Fruit fly (Drosophila melanogaster) whole organism, embryonic: Measurements from ENCODE around the gene DPCoAC.

Source experiments
- ATbp ChIP-seq: fragments of 200-800 bp; sonication (Bioruptor generic); optimal IDR thresholded peaks from 2 replicates; lab custom pipeline; 2017; ENCODE audit warnings: missing biosample characterization, mild to moderate bottlenecking, missing genetic modification characterization, missing genetic modification reagents
- Blimp-1 ChIP-seq: fragments of 200-800 bp; sonication (Bioruptor generic); optimal IDR thresholded peaks from 3 replicates; lab custom pipeline; 2018; ENCODE audit warnings: missing biosample characterization, missing genetic modification characterization, mild to moderate bottlenecking, moderate library complexity, missing genetic modification reagents
- CG10979 ChIP-seq: fragments of 200-800 bp; sonication (Bioruptor generic); optimal IDR thresholded peaks from 2 replicates; lab custom pipeline; 2018; ENCODE audit warnings: missing biosample characterization, mild to moderate bottlenecking, missing genetic modification characterization, moderate library complexity
- CG12104 ChIP-seq: fragments of 200-800 bp; sonication (Bioruptor generic); optimal IDR thresholded peaks from 3 replicates; lab custom pipeline; 2016; ENCODE audit warnings: missing biosample characterization, missing genetic modification characterization
- CG12155 ChIP-seq: fragments of 200-800 bp; sonication (Bioruptor generic); optimal IDR thresholded peaks from 3 replicates; lab custom pipeline; 2016; ENCODE audit warnings: missing biosample characterization, missing genetic modification characterization
- CG12236 ChIP-seq: fragments of 200-800 bp; sonication (Bioruptor generic); optimal IDR thresholded peaks from 2 replicates; lab custom pipeline; 2016; ENCODE audit warnings: missing biosample characterization, missing genetic modification characterization
- CG12769 ChIP-seq: fragments of 200-800 bp; sonication (Bioruptor generic); optimal IDR thresholded peaks from 2 replicates; lab custom pipeline; 2019; ENCODE audit warnings: missing biosample characterization, mild to moderate bottlenecking, missing genetic modification characterization, moderate library complexity
- CG14441 ChIP-seq: fragments of 200-800 bp; sonication (Bioruptor generic); IDR thresholded peaks from 2 replicates; pipeline ENCODE4 v1.3.6; 2022; ENCODE audit warnings: missing biosample characterization, missing genetic modification characterization
- CG17361 ChIP-seq: fragments of 200-800 bp; sonication (Bioruptor generic); IDR thresholded peaks from 3 replicates; pipeline ENCODE4 v1.3.6; 2022; ENCODE audit warnings: missing biosample characterization, missing genetic modification characterization
- CG17612 ChIP-seq: fragments of 200-800 bp; sonication (Bioruptor generic); IDR thresholded peaks from 2 replicates; pipeline ENCODE4 v1.3.6; 2022; ENCODE audit warnings: missing biosample characterization, missing genetic modification characterization
- CG18619 ChIP-seq: fragments of 200-800 bp; sonication (Bioruptor generic); optimal IDR thresholded peaks from 3 replicates; lab custom pipeline; 2017; ENCODE audit warnings: missing biosample characterization, mild to moderate bottlenecking, missing genetic modification characterization
- CG2678 ChIP-seq: fragments of 200-800 bp; sonication (Bioruptor generic); optimal IDR thresholded peaks from 3 replicates; lab custom pipeline; 2019; ENCODE audit warnings: missing biosample characterization, mild to moderate bottlenecking, missing genetic modification characterization, moderate library complexity
- CG2875 ChIP-seq: fragments of 200-800 bp; sonication (Bioruptor generic); optimal IDR thresholded peaks from 2 replicates; lab custom pipeline; 2017; ENCODE audit warnings: missing biosample characterization, mild to moderate bottlenecking, missing genetic modification characterization, missing genetic modification reagents
- CG8924 ChIP-seq: fragments of 200-800 bp; optimal IDR thresholded peaks from 3 replicates; lab custom pipeline; 2019; ENCODE audit warnings: missing biosample characterization, mild to moderate bottlenecking, missing genetic modification characterization, moderate library complexity
- CG9932 ChIP-seq: fragments of 200-800 bp; sonication (Bioruptor generic); IDR thresholded peaks from 2 replicates; pipeline ENCODE4 v1.3.6; 2022; ENCODE audit warnings: missing biosample characterization, missing genetic modification characterization
- Camta ChIP-seq: fragments of 200-800 bp; sonication (Bioruptor generic); optimal IDR thresholded peaks from 2 replicates; lab custom pipeline; 2016; ENCODE audit warnings: missing biosample characterization, missing genetic modification characterization
- D ChIP-seq, 2 experiments: fragments of 200-800 bp in 1 of 2; fragments of >200 bp in 1 of 2; sonication (Bioruptor generic) in 1 of 2; optimal IDR thresholded peaks; 2 replicates in 1 of 2; 3 replicates in 1 of 2; lab custom pipeline; 2017; ENCODE audit warnings: mild to moderate bottlenecking in 1 of 2, missing biosample characterization in 1 of 2, missing genetic modification characterization in 1 of 2, missing genetic modification reagents in 1 of 2
- Deaf1 ChIP-seq: fragments of 200-800 bp; optimal IDR thresholded peaks from 3 replicates; lab custom pipeline; 2019; ENCODE audit warnings: missing biosample characterization, mild to moderate bottlenecking, missing genetic modification characterization, moderate library complexity
- Drgx ChIP-seq: fragments of 200-800 bp; sonication (Bioruptor generic); IDR thresholded peaks from 2 replicates; pipeline ENCODE4 v1.3.6; 2022; ENCODE audit warnings: missing biosample characterization, missing genetic modification characterization
- Hsf ChIP-seq: fragments of 200-800 bp; sonication (Bioruptor generic); optimal IDR thresholded peaks from 3 replicates; lab custom pipeline; 2016; ENCODE audit warnings: missing biosample characterization, missing genetic modification characterization
- Med ChIP-seq: fragments of 200-800 bp; sonication (Bioruptor generic); peaks from one replicate; lab custom pipeline; 2016; ENCODE audit warnings: missing biosample characterization, missing genetic modification characterization, mild to moderate bottlenecking, inconsistent platforms, moderate library complexity
- Pdp1 ChIP-seq, 2 experiments: fragments of 200-800 bp; sonication (Bioruptor generic); optimal IDR thresholded peaks; 3 replicates each; lab custom pipeline; 2016; ENCODE audit warnings: missing biosample characterization in 2 of 2, missing genetic modification characterization in 2 of 2, mild to moderate bottlenecking in 1 of 2, moderate library complexity in 1 of 2
- Xrp1 ChIP-seq: fragments of 200-800 bp; sonication (Bioruptor generic); IDR thresholded peaks from 2 replicates; pipeline ENCODE4 v1.3.6; 2022; ENCODE audit warnings: missing biosample characterization, missing genetic modification characterization
- bcd ChIP-seq: fragments of 200-800 bp; sonication (Bioruptor generic); optimal IDR thresholded peaks from 2 replicates; lab custom pipeline; 2017; ENCODE audit warnings: missing biosample characterization, mild to moderate bottlenecking, missing genetic modification characterization
- cg ChIP-seq: fragments of 200-800 bp; sonication (Bioruptor generic); optimal IDR thresholded peaks from 3 replicates; lab custom pipeline; 2019; ENCODE audit warnings: missing biosample characterization, mild to moderate bottlenecking, missing genetic modification characterization, moderate library complexity
- chinmo ChIP-seq: fragments of 200-800 bp; sonication (Bioruptor generic); IDR thresholded peaks from 4 replicates; pipeline ENCODE4 v1.3.6; 2022; ENCODE audit warnings: missing biosample characterization, missing genetic modification characterization; ENCODE audit not compliant: partially characterized antibody
- cwo ChIP-seq: fragments of 200-800 bp; sonication (Bioruptor generic); optimal IDR thresholded peaks from 3 replicates; lab custom pipeline; 2017; ENCODE audit warnings: missing biosample characterization, missing genetic modification characterization, mild to moderate bottlenecking, moderate library complexity, missing genetic modification reagents
- ewg ChIP-seq: fragments of 200-800 bp; sonication (Bioruptor generic); optimal IDR thresholded peaks from 3 replicates; lab custom pipeline; 2017; ENCODE audit warnings: mild to moderate bottlenecking, missing biosample characterization, missing genetic modification reagents, missing genetic modification characterization
- gem ChIP-seq: fragments of 200-800 bp; sonication (Bioruptor generic); optimal IDR thresholded peaks from 2 replicates; lab custom pipeline; 2019; ENCODE audit warnings: missing biosample characterization, mild to moderate bottlenecking, missing genetic modification characterization, moderate library complexity
- gsb-n ChIP-seq: fragments of 200-800 bp; sonication (Bioruptor generic); optimal IDR thresholded peaks from 3 replicates; lab custom pipeline; 2018; ENCODE audit warnings: missing biosample characterization, mild to moderate bottlenecking, missing genetic modification characterization
- gt ChIP-seq: fragments of 200-800 bp; sonication (Bioruptor generic); IDR thresholded peaks from 2 replicates; pipeline ENCODE4 v1.3.6; 2022; ENCODE audit warnings: missing biosample characterization, missing genetic modification characterization
- h ChIP-seq: fragments of >200 bp; optimal IDR thresholded peaks from 2 replicates; lab custom pipeline; 2017
- ind ChIP-seq: fragments of 200-800 bp; sonication (Bioruptor generic); optimal IDR thresholded peaks from 3 replicates; lab custom pipeline; 2016; ENCODE audit warnings: missing biosample characterization, missing genetic modification characterization
- kni ChIP-seq: fragments of 200-800 bp; sonication (Bioruptor generic); optimal IDR thresholded peaks from 3 replicates; lab custom pipeline; 2017; ENCODE audit warnings: mild to moderate bottlenecking, missing biosample characterization, missing genetic modification reagents, missing genetic modification characterization
- lov ChIP-seq, 2 experiments: fragments of 200-800 bp in 1 of 2; fragments of >200 bp in 1 of 2; sonication (Bioruptor generic) in 1 of 2; IDR thresholded peaks in 1 of 2; optimal IDR thresholded peaks in 1 of 2; 2 replicates in 1 of 2; 3 replicates in 1 of 2; pipeline versions ENCODE4 v1.3.6 to Lab custom; 2017 to 2022; ENCODE audit warnings: missing biosample characterization in 1 of 2, missing genetic modification characterization in 1 of 2
- nom ChIP-seq: fragments of 200-800 bp; sonication (Bioruptor generic); optimal IDR thresholded peaks from 2 replicates; lab custom pipeline; 2017; ENCODE audit warnings: missing biosample characterization, missing genetic modification characterization, mild to moderate bottlenecking, moderate library complexity, missing genetic modification reagents
- pan ChIP-seq, 4 experiments: fragments of >200 bp in 3 of 4; fragments of 200-800 bp in 1 of 4; sonication (Bioruptor generic) in 1 of 4; optimal IDR thresholded peaks in 3 of 4; IDR thresholded peaks in 1 of 4; 2 replicates each; pipeline versions ENCODE4 v1.3.6 to Lab custom; 2017 to 2022; ENCODE audit warnings: missing biosample characterization in 2 of 4, missing genetic modification characterization in 2 of 4, mixed read lengths in 1 of 4
- sob ChIP-seq: fragments of 200-800 bp; sonication (Bioruptor generic); IDR thresholded peaks from 2 replicates; pipeline ENCODE4 v1.3.6; 2022; ENCODE audit warnings: missing biosample characterization, missing genetic modification characterization
- sqz ChIP-seq: fragments of 200-800 bp; sonication (Bioruptor generic); optimal IDR thresholded peaks from 3 replicates; lab custom pipeline; 2018; ENCODE audit warnings: missing biosample characterization, mild to moderate bottlenecking, missing genetic modification characterization
- sr ChIP-seq: fragments of 200-800 bp; sonication (Bioruptor generic); IDR thresholded peaks from 3 replicates; pipeline ENCODE4 v1.3.6; 2022; ENCODE audit warnings: missing biosample characterization, missing genetic modification characterization
- stwl ChIP-seq: fragments of 200-800 bp; sonication (Bioruptor generic); optimal IDR thresholded peaks from 3 replicates; lab custom pipeline; 2018; ENCODE audit warnings: missing biosample characterization, mild to moderate bottlenecking, missing genetic modification characterization, moderate library complexity
- tin ChIP-seq: fragments of 200-800 bp; sonication (Bioruptor generic); optimal IDR thresholded peaks from 3 replicates; lab custom pipeline; 2016; ENCODE audit warnings: missing biosample characterization, missing genetic modification characterization
- tna ChIP-seq: fragments of 200-800 bp; sonication (Bioruptor generic); IDR thresholded peaks from 2 replicates; pipeline ENCODE4 v1.3.6; 2022; ENCODE audit warnings: missing biosample characterization, missing genetic modification characterization; ENCODE audit not compliant: partially characterized antibody
- yki ChIP-seq: fragments of >200 bp; optimal IDR thresholded peaks from 3 replicates; lab custom pipeline; 2018
- zen2 ChIP-seq: fragments of 200-800 bp; sonication (Bioruptor generic); IDR thresholded peaks from 3 replicates; pipeline ENCODE4 v1.3.6; 2022; ENCODE audit warnings: missing biosample characterization, missing genetic modification characterization; ENCODE audit not compliant: partially characterized antibody

Gene DPCoAC

DNA sequence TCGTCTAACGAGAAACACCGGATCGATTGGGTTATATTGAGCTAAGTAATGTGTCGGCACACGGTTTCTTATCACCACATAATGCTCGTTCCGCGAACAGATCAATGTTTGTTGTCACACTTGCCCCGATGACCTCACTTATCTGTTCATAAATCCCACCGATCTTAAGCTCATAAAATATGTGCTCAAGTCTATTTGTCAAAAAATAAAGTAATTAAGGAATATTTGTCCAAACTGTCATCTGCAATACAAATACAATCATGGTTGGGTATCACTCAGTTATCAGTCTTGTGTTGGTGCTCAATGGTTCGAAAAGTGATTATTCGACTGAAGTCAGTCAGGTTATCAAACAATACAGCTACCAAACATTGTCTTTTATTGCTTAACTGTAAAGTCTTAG lies 9.2 kb downstream of the DPCoAC start (continued):
- no peak for TF ChIP-seq gt
- TF ChIP-seq lov (optimal IDR thresholded peaks at IDR 0.05; lab: Kevin White, UChicago), result no peak
- TF ChIP-seq lov (GFP tag; IDR thresholded peaks at IDR 0.05; lab: Robert Waterston, UW), result 0 out of 3 replicates have a peak, but pooled peaks have one; percentile 30
- no peak for TF ChIP-seq Deaf1 (tag; lab: Kevin White, UChicago)
- TF ChIP-seq Blimp-1 (GFP tag; lab: Kevin White, UChicago), result no peak
- peak; percentile 19 for TF ChIP-seq stwl
- TF ChIP-seq Xrp1 (GFP tag; lab: Robert Waterston, UW), result peak; percentile 54; the same call in 1 of the 2 replicates
- TF ChIP-seq sqz (GFP tag; lab: Kevin White, UChicago), result no peak
- TF ChIP-seq bcd, result no peak
- TF ChIP-seq CG12155 (GFP tag; lab: Kevin White, UChicago), result no peak
- no peak for TF ChIP-seq h
- no peak for TF ChIP-seq CG17361 (GFP tag; lab: Robert Waterston, UW)
- TF ChIP-seq kni, result peak; percentile 27
- peak; percentile 13 for TF ChIP-seq CG2875 (GFP tag; lab: Kevin White, UChicago)
- no peak for TF ChIP-seq tin
- peak; percentile 26 for TF ChIP-seq gsb-n
- no peak for TF ChIP-seq Camta (GFP tag; lab: Kevin White, UChicago)
- peak in 1 of 2 experiments; percentile 41 for TF ChIP-seq Pdp1 (GFP tag; optimal IDR thresholded peaks at IDR 0.05; lab: Kevin White, UChicago)
- TF ChIP-seq Hsf (GFP tag; lab: Kevin White, UChicago), result no peak
- TF ChIP-seq tna, result no peak
- TF ChIP-seq CG9932 (GFP tag; lab: Robert Waterston, UW), result no peak
- TF ChIP-seq D (optimal IDR thresholded peaks at IDR 0.05; lab: Kevin White, UChicago), result no peak
- TF ChIP-seq D (GFP tag; optimal IDR thresholded peaks at IDR 0.05; lab: Kevin White, UChicago), result no peak
- 0 out of 4 replicates have a peak, but pooled peaks have one; percentile 14 for TF ChIP-seq chinmo (GFP tag; lab: Robert Waterston, UW)

DNA sequence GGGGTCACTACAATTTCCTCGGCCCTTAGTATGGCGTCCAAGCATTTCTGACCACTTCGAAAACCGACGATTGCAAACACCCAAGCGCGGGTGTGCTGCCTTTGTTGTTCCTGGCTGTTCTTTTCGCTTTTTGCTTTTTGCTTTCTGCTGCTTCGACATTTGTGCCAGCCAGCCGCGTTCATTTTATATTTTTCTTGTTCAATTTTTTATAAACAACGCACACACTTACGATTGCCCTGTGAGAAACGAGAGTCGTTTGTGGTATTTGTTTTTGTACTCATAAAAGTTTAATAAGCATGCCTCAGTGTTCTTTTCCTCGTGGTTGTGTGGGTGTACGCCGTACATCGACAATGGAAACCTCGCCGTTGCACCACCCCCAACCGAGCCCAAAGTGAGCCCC lies 9.7 kb downstream of the DPCoAC start:
- TF ChIP-seq Drgx (GFP tag; lab: Robert Waterston, UW), result peak; percentile 49
- no peak for TF ChIP-seq ewg (GFP tag; lab: Kevin White, UChicago)
- TF ChIP-seq cg, result peak; percentile 40
- no peak for TF ChIP-seq cwo (GFP tag; lab: Kevin White, UChicago)
- TF ChIP-seq nom, result peak; percentile 13
- no peak for TF ChIP-seq CG10979 (tag; lab: Kevin White, UChicago)
- no peak for TF ChIP-seq CG8924 (tag; lab: Kevin White, UChicago)
- no peak for TF ChIP-seq pan (optimal IDR thresholded peaks at IDR 0.05; lab: Kevin White, UChicago)
- no peak for TF ChIP-seq pan (GFP tag; optimal IDR thresholded peaks at IDR 0.05 in 1 of 2, IDR thresholded peaks at IDR 0.05 in 1 of 2)
- no peak for TF ChIP-seq ind (GFP tag; lab: Kevin White, UChicago)

- TF ChIP-seq CG18619 (GFP tag; lab: Kevin White, UChicago) (peak; percentile 30), CG14441 (GFP tag; lab: Robert Waterston, UW) (no peak), zen2 (GFP tag; lab: Robert Waterston, UW) (no peak), gem (tag; lab: Kevin White, UChicago) (peak; percentile 36), ATbp (peak; percentile 4), CG17612 (GFP tag; lab: Robert Waterston, UW) (no peak), CG12769 (peak; percentile 38), CG12236 (GFP tag; lab: Kevin White, UChicago) (no peak), chinmo (GFP tag; lab: Robert Waterston, UW) (0 out of 4 replicates have a peak, but pooled peaks have one; percentile 74), yki (lab: Kevin White, UChicago) (no peak), Med (GFP tag; lab: Kevin White, UChicago) (peak; percentile 56), CG2678 (peak; percentile 4), sob (GFP tag; lab: Robert Waterston, UW) (0 out of 2 replicates have a peak, but pooled peaks have one; percentile 7), CG12104 (GFP tag; lab: Kevin White, UChicago) (no peak), sr (GFP tag; lab: Robert Waterston, UW) (peak; percentile 78; the same call in 2 of the 3 replicates)
These were observed 10.5 kb downstream of the DPCoAC start for dm6 chr3R:20546662-20547620.
